Worm (Caenorhabditis elegans): ENCODE measurements around the gene T27E7.3.

T27E7.3 gene

ce11 chrIV:14562649-14563268 lies 33.9 kb downstream of the T27E7.3 start:
- no peak for TF ChIP-seq ceh-24 (tag; optimal IDR thresholded peaks at IDR 0.05)
- peak; percentile 19 for TF ChIP-seq elt-2 (tag; optimal IDR thresholded peaks at IDR 0.05)

ce11 chrIV:14565062-14565461 lies 36.2 kb downstream of the T27E7.3 start, which contains the start of gene Y57G11B.2:
TSS of gene Y57G11B.2 (plus strand) at chrIV:14565362.
- TF ChIP-seq pqm-1 (tag; optimal IDR thresholded peaks at IDR 0.05) (no peak), odd-2 (tag; optimal IDR thresholded peaks at IDR 0.05) (no peak), ceh-2 (tag; optimal IDR thresholded peaks at IDR 0.05) (no peak), pha-4 (tag; optimal IDR thresholded peaks at IDR 0.05) (no peak), syd-9 (tag; optimal IDR thresholded peaks at IDR 0.05) (no peak), sdc-2 (tag; optimal IDR thresholded peaks at IDR 0.05) (no peak), pha-2 (tag; optimal IDR thresholded peaks at IDR 0.05) (no peak), npax-4 (tag; optimal IDR thresholded peaks at IDR 0.05) (no peak), T23F11.4 (GFP tag; optimal IDR thresholded peaks at IDR 0.05) (no peak), F13H6.1 (tag; optimal IDR thresholded peaks at IDR 0.05) (no peak), pros-1 (tag; optimal IDR thresholded peaks at IDR 0.05) (no peak), ets-4 (tag; optimal IDR thresholded peaks at IDR 0.05) (no peak), nhr-232 (tag; optimal IDR thresholded peaks at IDR 0.05) (no peak), ceh-14 (tag; optimal IDR thresholded peaks at IDR 0.05) (no peak), gmeb-2 (tag; optimal IDR thresholded peaks at IDR 0.05) (no peak), C38D4.7 (GFP tag; optimal IDR thresholded peaks at IDR 0.05) (no peak), unc-86 (tag; optimal IDR thresholded peaks at IDR 0.05) (no peak)

- TF ChIP-seq tbx-2 (tag; optimal IDR thresholded peaks at IDR 0.05): no peak
- TF ChIP-seq dve-1 (tag; optimal IDR thresholded peaks at IDR 0.05): no peak
- no peak for TF ChIP-seq ceh-24 (tag; optimal IDR thresholded peaks at IDR 0.05)
- TF ChIP-seq syd-9 (tag; optimal IDR thresholded peaks at IDR 0.05): no peak
- no peak for TF ChIP-seq Y22D7AL.16 (tag; optimal IDR thresholded peaks at IDR 0.05)
- TF ChIP-seq nfya-1 (tag; optimal IDR thresholded peaks at IDR 0.05): no peak
- no peak for TF ChIP-seq fkh-10 (GFP tag; optimal IDR thresholded peaks at IDR 0.05)
- no peak for TF ChIP-seq F13H6.1 (tag; optimal IDR thresholded peaks at IDR 0.05)
- no peak for TF ChIP-seq hlh-30 (tag; optimal IDR thresholded peaks at IDR 0.05; ENCODE audit: insufficient read depth)
- TF ChIP-seq gmeb-2 (tag; optimal IDR thresholded peaks at IDR 0.05): no peak
- TF ChIP-seq hlh-6 (tag; optimal IDR thresholded peaks at IDR 0.05): no peak
- TF ChIP-seq madf-2 (tag; optimal IDR thresholded peaks at IDR 0.05): no peak
- no peak for TF ChIP-seq ceh-6 (GFP tag; optimal IDR thresholded peaks at IDR 0.05)
- TF ChIP-seq dmd-4 (tag; optimal IDR thresholded peaks at IDR 0.05; ENCODE audit: borderline replicate concordance): no peak
- no peak for TF ChIP-seq zip-5 (tag; optimal IDR thresholded peaks at IDR 0.05)
- TF ChIP-seq T23F11.4 (GFP tag; optimal IDR thresholded peaks at IDR 0.05): no peak
- no peak for TF ChIP-seq odd-2 (tag; optimal IDR thresholded peaks at IDR 0.05)
- TF ChIP-seq elt-4 (tag; optimal IDR thresholded peaks at IDR 0.05): no peak
- TF ChIP-seq ceh-48 (tag; optimal IDR thresholded peaks at IDR 0.05): no peak
Measured at ce11 chrIV:14571626-14572025, 42.8 kb downstream of the T27E7.3 start.

- TF ChIP-seq rnt-1 (tag; optimal IDR thresholded peaks at IDR 0.05) (no peak), ceh-45 (GFP tag; IDR thresholded peaks at IDR 0.05) (no peak), eyg-1 (tag; optimal IDR thresholded peaks at IDR 0.05) (no peak), Y22D7AL.16 (tag; optimal IDR thresholded peaks at IDR 0.05) (no peak), zip-5 (tag; optimal IDR thresholded peaks at IDR 0.05) (no peak), lin-11 (tag; optimal IDR thresholded peaks at IDR 0.05) (no peak), syd-9 (tag; optimal IDR thresholded peaks at IDR 0.05) (no peak), fkh-10 (GFP tag; optimal IDR thresholded peaks at IDR 0.05) (no peak), hlh-13 (GFP tag; optimal IDR thresholded peaks at IDR 0.05) (no peak), pha-4 (tag; optimal IDR thresholded peaks at IDR 0.05) (no peak), elt-4 (tag; optimal IDR thresholded peaks at IDR 0.05) (no peak), ahr-1 (tag; optimal IDR thresholded peaks at IDR 0.05) (no peak), nhr-11 (tag; optimal IDR thresholded peaks at IDR 0.05) (no peak), dve-1 (tag; optimal IDR thresholded peaks at IDR 0.05) (no peak), odd-2 (tag; optimal IDR thresholded peaks at IDR 0.05) (no peak), C38D4.7 (GFP tag; optimal IDR thresholded peaks at IDR 0.05) (no peak)
Measured at ce11 chrIV:14572607-14573006, 43.8 kb downstream of the T27E7.3 start, which contains the start of gene glb-34. TSS of gene glb-34 (minus strand) at chrIV:14572707.

Measured in whole organism, late embryonic.